Worm (Caenorhabditis elegans) whole organism, L4/young adult: ENCODE results near the gene mltn-6.

Source experiments
- W03F9.2 ChIP-seq: fragments of 150-350 bp; optimal IDR thresholded peaks from 2 replicates; lab custom pipeline; 2014; ENCODE audit warnings: missing biosample characterization, missing genetic modification characterization
- him-1 ChIP-seq: sonication (generic microtip); optimal IDR thresholded peaks from 2 replicates; lab custom pipeline; 2016; ENCODE audit warnings: missing genotype, missing genetic modification reagents, missing genetic modification characterization, missing compliant biosample characterization

DNA sequence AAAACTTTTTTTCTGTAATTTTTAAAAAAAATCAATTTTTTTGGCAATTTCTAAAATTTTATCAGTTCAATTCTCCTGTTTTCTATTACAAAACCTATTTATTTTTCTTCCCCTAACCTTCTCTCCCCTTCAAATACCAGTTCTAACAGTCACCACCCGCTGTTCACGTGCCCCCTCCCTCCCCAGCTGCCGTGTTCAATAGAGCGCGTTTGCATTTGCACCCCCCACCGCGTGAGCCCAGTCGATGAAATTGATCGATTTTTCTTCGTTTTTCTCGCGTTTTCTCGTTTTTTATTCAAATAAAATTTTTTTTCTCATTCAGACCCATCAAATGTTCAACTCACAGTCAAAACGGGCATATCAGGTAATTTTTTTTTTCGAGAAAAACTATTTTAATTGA is 15.7 kb upstream of the mltn-6 start, which contains the start of gene atg-9:
- TF ChIP-seq him-1 (no peak), W03F9.2 (tag; lab: Kevin White, UChicago) (peak; percentile 63)
